Worm (Caenorhabditis elegans) whole organism, mixed stage, embryonic: ENCODE data around the gene dmsr-14.

ENCODE experiments used
- M03D4.4 ChIP-seq: sonication (generic microtip); optimal IDR thresholded peaks from 2 replicates; lab custom pipeline; 2017; ENCODE audit warnings: mild to moderate bottlenecking, missing genetic modification characterization, missing compliant biosample characterization
- bed-3 ChIP-seq: fragments of 200-800 bp; sonication (Bioruptor generic); optimal IDR thresholded peaks from 3 replicates; lab custom pipeline; 2018; ENCODE audit warnings: mild to moderate bottlenecking, missing genetic modification characterization, moderate library complexity, missing compliant biosample characterization
- blmp-1 ChIP-seq: fragments of 150-350 bp; optimal IDR thresholded peaks from 2 replicates; lab custom pipeline; 2014; ENCODE audit warnings: missing biosample characterization, missing genetic modification characterization
- ceh-39 ChIP-seq: fragments of 150-350 bp; optimal IDR thresholded peaks from 2 replicates; lab custom pipeline; 2014; ENCODE audit warnings: missing biosample characterization, missing genetic modification characterization
- ceh-43 ChIP-seq: fragments of 200-800 bp; sonication (Bioruptor generic); optimal IDR thresholded peaks from 2 replicates; lab custom pipeline; 2018; ENCODE audit warnings: mild to moderate bottlenecking, missing genetic modification characterization, moderate library complexity, missing compliant biosample characterization
- ceh-83 ChIP-seq: fragments of 200-800 bp; sonication (Bioruptor generic); optimal IDR thresholded peaks from 2 replicates; lab custom pipeline; 2018; ENCODE audit warnings: mild to moderate bottlenecking, missing genetic modification characterization, missing compliant biosample characterization
- ces-1 ChIP-seq: fragments of 150-350 bp; optimal IDR thresholded peaks from 2 replicates; lab custom pipeline; 2014; ENCODE audit warnings: missing biosample characterization, missing genetic modification reagents, missing genetic modification characterization
- cnd-1 ChIP-seq: fragments of 200-800 bp; sonication (Bioruptor generic); optimal IDR thresholded peaks from 2 replicates; lab custom pipeline; 2018; ENCODE audit warnings: mild to moderate bottlenecking, missing genetic modification characterization, missing compliant biosample characterization
- drap-1 ChIP-seq: fragments of 200-800 bp; sonication (Bioruptor generic); optimal IDR thresholded peaks from 3 replicates; lab custom pipeline; 2018; ENCODE audit warnings: mild to moderate bottlenecking, missing genetic modification characterization, missing compliant biosample characterization
- elt-1 ChIP-seq: sonication (generic microtip); optimal IDR thresholded peaks from 2 replicates; lab custom pipeline; 2017; ENCODE audit warnings: missing genetic modification characterization, mild to moderate bottlenecking, missing compliant biosample characterization, antibody characterized with exemption, moderate library complexity, borderline replicate concordance; ENCODE audit not compliant: insufficient read depth
- elt-3 ChIP-seq: fragments of 150-350 bp; optimal IDR thresholded peaks from 2 replicates; lab custom pipeline; 2014; ENCODE audit warnings: missing biosample characterization, missing genetic modification characterization
- flh-1 ChIP-seq: fragments of 200-800 bp; sonication (Bioruptor generic); optimal IDR thresholded peaks from 2 replicates; lab custom pipeline; 2018; ENCODE audit warnings: mild to moderate bottlenecking, missing genetic modification characterization, moderate library complexity, missing compliant biosample characterization
- ham-2 ChIP-seq: fragments of 200-800 bp; sonication (Bioruptor generic); optimal IDR thresholded peaks from 2 replicates; lab custom pipeline; 2018; ENCODE audit warnings: mild to moderate bottlenecking, missing genetic modification characterization, missing compliant biosample characterization
- hlh-1 ChIP-seq: fragments of 150-350 bp; optimal IDR thresholded peaks from 2 replicates; lab custom pipeline; 2014; ENCODE audit warnings: missing biosample characterization, missing genetic modification reagents, missing genetic modification characterization
- lin-13 ChIP-seq: fragments of 150-350 bp; optimal IDR thresholded peaks from 2 replicates; lab custom pipeline; 2014; ENCODE audit warnings: missing biosample characterization, missing genetic modification characterization
- lin-32 ChIP-seq: fragments of 200-800 bp; sonication (Bioruptor generic); optimal IDR thresholded peaks from 2 replicates; lab custom pipeline; 2018; ENCODE audit warnings: mild to moderate bottlenecking, missing genetic modification characterization, missing compliant biosample characterization
- lsy-2 ChIP-seq: fragments of 150-350 bp; optimal IDR thresholded peaks from 2 replicates; lab custom pipeline; 2014; ENCODE audit warnings: missing biosample characterization, missing genetic modification characterization
- mab-5 ChIP-seq: fragments of 150-350 bp; optimal IDR thresholded peaks from 2 replicates; lab custom pipeline; 2014; ENCODE audit warnings: missing biosample characterization, missing genetic modification characterization
- mep-1 ChIP-seq: fragments of 150-350 bp; optimal IDR thresholded peaks from 2 replicates; lab custom pipeline; 2017; ENCODE audit warnings: missing biosample characterization, missing genetic modification reagents, missing genetic modification characterization, inconsistent platforms
- mls-2 ChIP-seq: sonication (generic microtip); optimal IDR thresholded peaks from 2 replicates; lab custom pipeline; 2016; ENCODE audit warnings: mild to moderate bottlenecking, missing genetic modification characterization, moderate library complexity, missing compliant biosample characterization
- nhr-12 ChIP-seq: fragments of 150-350 bp; optimal IDR thresholded peaks from 2 replicates; lab custom pipeline; 2014; ENCODE audit warnings: missing biosample characterization, missing genetic modification characterization
- nhr-2 ChIP-seq: fragments of 150-350 bp; optimal IDR thresholded peaks from 2 replicates; lab custom pipeline; 2014; ENCODE audit warnings: missing biosample characterization, missing genetic modification characterization
- nhr-76 ChIP-seq: sonication (generic microtip); optimal IDR thresholded peaks from 2 replicates; lab custom pipeline; 2017; ENCODE audit warnings: missing biosample characterization, missing genetic modification characterization
- pha-4 ChIP-seq: fragments of 150-350 bp; optimal IDR thresholded peaks from 2 replicates; lab custom pipeline; 2018; ENCODE audit warnings: missing biosample characterization, missing genetic modification reagents, missing genetic modification characterization
- sem-2 ChIP-seq: fragments of 200-800 bp; sonication (Bioruptor generic); optimal IDR thresholded peaks from 2 replicates; lab custom pipeline; 2018; ENCODE audit warnings: mild to moderate bottlenecking, missing genetic modification characterization, missing compliant biosample characterization
- snpc-4 ChIP-seq: fragments of 150-350 bp; optimal IDR thresholded peaks from 2 replicates; lab custom pipeline; 2014; ENCODE audit warnings: missing biosample characterization, missing genetic modification characterization
- sptf-1 ChIP-seq: sonication (generic microtip); optimal IDR thresholded peaks from 2 replicates; lab custom pipeline; 2017; ENCODE audit warnings: mild to moderate bottlenecking, missing genetic modification characterization, moderate library complexity, missing compliant biosample characterization
- tbx-8 ChIP-seq: fragments of 200-800 bp; sonication (Bioruptor generic); optimal IDR thresholded peaks from 2 replicates; lab custom pipeline; 2018; ENCODE audit warnings: mild to moderate bottlenecking, missing genetic modification characterization, moderate library complexity, missing compliant biosample characterization
- unc-120 ChIP-seq: sonication (generic microtip); optimal IDR thresholded peaks from 2 replicates; lab custom pipeline; 2017; ENCODE audit warnings: missing genetic modification characterization, missing compliant biosample characterization; ENCODE audit not compliant: poor library complexity, severe bottlenecking
- unc-39 ChIP-seq: fragments of 150-350 bp; optimal IDR thresholded peaks from 2 replicates; lab custom pipeline; 2014; ENCODE audit warnings: missing biosample characterization, missing genetic modification characterization
- unc-62 ChIP-seq: fragments of 150-350 bp; optimal IDR thresholded peaks from 2 replicates; lab custom pipeline; 2014; ENCODE audit warnings: missing biosample characterization, missing genetic modification reagents, missing genetic modification characterization
- zip-8 ChIP-seq: fragments of 150-350 bp; optimal IDR thresholded peaks from 2 replicates; lab custom pipeline; 2014; ENCODE audit warnings: missing biosample characterization, missing genetic modification characterization
- ztf-11 ChIP-seq: fragments of 150-350 bp; optimal IDR thresholded peaks from 2 replicates; lab custom pipeline; 2014; ENCODE audit warnings: missing biosample characterization, missing genetic modification characterization

The dmsr-14 gene

ce11 chrV:6839008-6839407 lies 21.9 kb upstream of the dmsr-14 start, which contains the start of gene hpo-8:
TSS of gene hpo-8 (plus strand) at chrV:6839289.
- TF ChIP-seq ham-2 (no peak), drap-1 (GFP tag; lab: Kevin White, UChicago) (no peak), ceh-43 (GFP tag; lab: Kevin White, UChicago) (no peak), M03D4.4 (tag; lab: Kevin White, UChicago) (no peak), blmp-1 (tag; lab: Kevin White, UChicago) (no peak)
- TF ChIP-seq, all 35 proteins: peak for 0

DNA sequence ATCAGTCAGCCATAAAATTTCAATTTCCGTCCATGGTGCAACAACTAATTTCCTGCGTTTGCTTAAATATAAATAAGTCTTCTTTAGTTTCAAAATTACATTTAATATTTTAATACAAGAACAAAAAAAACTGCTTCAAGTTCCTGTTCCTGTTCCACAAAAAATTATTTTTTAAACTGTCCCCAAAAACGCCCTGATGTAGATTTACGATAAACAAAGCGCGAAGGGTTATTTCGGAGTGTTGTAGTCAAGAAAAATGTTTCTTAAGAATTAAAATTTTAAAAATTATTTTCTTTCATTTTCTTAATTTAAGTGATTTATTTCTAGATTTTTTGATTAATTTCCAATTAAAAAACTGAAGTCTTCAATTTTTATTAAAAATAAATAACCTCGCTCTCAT lies 21.5 kb upstream of the dmsr-14 start, which contains the start of gene T15B7.15:
Gene T15B7.15, minus strand, starts transcription at position 67 of the 400 bp plus-strand sequence.
- TF ChIP-seq bed-3 (GFP tag; lab: Kevin White, UChicago) (no peak), elt-3 (tag; lab: Kevin White, UChicago) (no peak), drap-1 (GFP tag; lab: Kevin White, UChicago) (no peak), hlh-1 (tag; lab: Kevin White, UChicago) (no peak), blmp-1 (tag; lab: Kevin White, UChicago) (no peak), cnd-1 (tag; lab: Kevin White, UChicago) (no peak), elt-1 (tag; lab: Kevin White, UChicago) (no peak), unc-62 (GFP tag; lab: Kevin White, UChicago) (no peak), mep-1 (tag; lab: Kevin White, UChicago) (no peak), sptf-1 (tag; lab: Kevin White, UChicago) (no peak), lsy-2 (tag; lab: Kevin White, UChicago) (no peak), ceh-39 (no peak), sem-2 (GFP tag; lab: Kevin White, UChicago) (no peak), ztf-11 (no peak), pha-4 (tag; lab: Kevin White, UChicago) (no peak), ham-2 (no peak), snpc-4 (no peak), ceh-83 (GFP tag; lab: Kevin White, UChicago) (no peak), nhr-12 (no peak)

DNA sequence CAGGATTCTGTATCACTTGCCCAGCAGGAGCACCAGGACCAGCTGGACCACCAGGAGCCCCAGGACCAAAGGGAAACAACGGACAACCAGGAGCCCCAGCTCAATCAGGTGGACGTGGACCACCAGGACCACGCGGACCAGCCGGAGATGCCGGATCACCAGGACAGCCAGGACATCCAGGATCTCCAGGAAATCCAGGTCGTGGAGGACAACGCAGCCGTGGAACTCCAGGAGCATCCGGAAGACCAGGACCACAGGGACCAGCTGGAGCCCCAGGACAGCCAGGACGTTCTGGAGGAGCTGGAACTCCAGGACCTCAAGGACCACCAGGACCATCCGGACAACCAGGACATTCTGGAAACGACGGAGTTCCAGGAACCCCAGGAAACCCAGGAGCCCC lies 19.0 kb upstream of the dmsr-14 start:
- TF ChIP-seq drap-1 (GFP tag; lab: Kevin White, UChicago) (no peak), mep-1 (tag; lab: Kevin White, UChicago) (no peak), flh-1 (GFP tag; lab: Kevin White, UChicago) (no peak), unc-39 (tag; lab: Kevin White, UChicago) (no peak), lsy-2 (tag; lab: Kevin White, UChicago) (no peak), nhr-76 (tag; lab: Kevin White, UChicago) (no peak), lin-32 (no peak), lin-13 (tag; lab: Kevin White, UChicago) (no peak), elt-1 (tag; lab: Kevin White, UChicago) (no peak), tbx-8 (GFP tag; lab: Kevin White, UChicago) (no peak), ces-1 (GFP tag; lab: Kevin White, UChicago) (no peak)

DNA sequence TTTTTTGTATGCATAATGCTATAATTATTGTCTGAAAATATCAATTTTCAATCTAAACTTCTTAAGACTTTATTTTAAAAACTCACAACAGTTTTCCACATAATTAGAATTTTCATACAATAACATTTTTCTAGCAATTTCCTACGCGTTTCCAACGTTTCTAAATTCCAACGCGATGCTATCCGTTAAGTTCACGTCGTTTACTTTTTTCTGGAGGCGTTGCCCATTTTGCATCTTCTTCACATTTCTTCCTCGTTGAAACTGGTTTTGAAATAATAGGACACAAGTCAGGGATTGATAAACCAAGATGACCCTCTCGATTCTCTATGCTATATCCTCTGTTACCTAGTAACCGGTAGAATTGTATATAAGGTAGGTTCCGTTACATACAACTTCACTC lies 18.2 kb upstream of the dmsr-14 start, which contains the start of the genes T15B7.14 and col-143:
Gene T15B7.14, minus strand, starts transcription at position 101 of the 400 bp plus-strand sequence.
Gene col-143, plus strand, starts transcription at position 394 of the 400 bp plus-strand sequence.
- TF ChIP-seq mab-5 (tag; lab: Kevin White, UChicago) (no peak), unc-120 (tag; lab: Kevin White, UChicago) (no peak)

DNA sequence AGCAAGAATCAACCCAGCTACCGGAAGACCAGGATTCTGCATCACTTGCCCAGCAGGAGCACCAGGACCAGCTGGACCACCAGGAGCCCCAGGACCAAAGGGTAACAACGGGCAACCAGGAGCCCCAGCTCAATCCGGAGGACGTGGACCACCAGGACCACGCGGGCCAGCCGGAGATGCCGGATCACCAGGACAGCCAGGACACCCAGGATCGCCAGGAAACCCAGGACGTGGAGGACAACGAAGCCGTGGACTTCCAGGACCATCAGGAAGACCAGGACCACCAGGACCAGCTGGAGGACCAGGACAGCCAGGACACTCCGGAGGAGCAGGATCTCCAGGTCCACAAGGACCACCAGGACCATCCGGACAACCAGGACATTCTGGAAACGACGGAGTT lies 14.5 kb upstream of the dmsr-14 start:
- TF ChIP-seq zip-8 (tag; lab: Kevin White, UChicago) (no peak), nhr-2 (tag; lab: Kevin White, UChicago) (no peak), ham-2 (no peak), elt-1 (tag; lab: Kevin White, UChicago) (no peak), drap-1 (GFP tag; lab: Kevin White, UChicago) (no peak), mls-2 (no peak), bed-3 (GFP tag; lab: Kevin White, UChicago) (no peak), lin-32 (no peak), ceh-39 (no peak)
